Worm (Caenorhabditis elegans): ENCODE data around the gene srw-102.

Gene srw-102

DNA sequence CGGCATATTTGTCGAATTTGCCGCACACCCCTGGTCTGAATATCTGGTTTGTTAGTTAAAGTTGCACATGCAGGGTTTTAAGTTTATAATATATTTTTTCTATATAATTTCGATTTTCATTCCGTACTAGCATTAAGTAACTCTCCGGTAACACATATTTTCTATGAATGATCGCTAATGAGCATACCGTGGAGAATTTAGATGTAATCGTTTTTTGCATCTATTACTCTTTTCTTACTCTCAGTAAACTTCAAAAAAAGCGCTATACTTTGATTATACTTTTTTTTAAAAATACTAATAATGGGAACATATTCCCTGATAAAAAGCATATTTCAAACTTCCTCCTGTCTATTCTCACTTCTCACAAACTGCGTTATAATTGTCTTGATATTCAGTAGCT is 14.5 kb downstream of the srw-102 start, which contains the start of gene str-160:
str-160 (plus strand) TSS at position 301 of the 400 bp plus-strand sequence.
- TF ChIP-seq unc-62 (GFP tag; optimal IDR thresholded peaks at IDR 0.05), result no peak

DNA sequence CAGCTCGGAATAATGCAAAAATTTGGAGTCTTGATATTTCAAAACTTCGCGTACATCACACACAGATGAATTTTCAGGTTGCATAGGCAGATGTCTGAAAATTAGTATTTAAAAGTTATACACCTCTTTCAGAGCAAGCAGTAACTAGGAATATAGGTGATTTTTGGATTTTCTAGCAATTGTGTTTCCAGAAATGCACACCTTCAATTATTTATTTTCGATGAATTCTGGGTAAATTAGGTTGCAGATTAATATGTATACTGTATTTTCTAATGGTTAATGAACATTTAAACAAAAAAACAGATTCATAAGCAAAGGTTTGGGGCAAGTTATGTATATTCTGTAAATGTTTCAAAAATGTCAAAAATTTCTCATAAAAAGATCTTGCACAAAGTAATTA is 21.0 kb downstream of the srw-102 start, which contains the start of gene srab-25:
srab-25 (minus strand) TSS at position 101 of the 400 bp plus-strand sequence.
- no peak for TF ChIP-seq unc-62 (GFP tag; optimal IDR thresholded peaks at IDR 0.05)

DNA sequence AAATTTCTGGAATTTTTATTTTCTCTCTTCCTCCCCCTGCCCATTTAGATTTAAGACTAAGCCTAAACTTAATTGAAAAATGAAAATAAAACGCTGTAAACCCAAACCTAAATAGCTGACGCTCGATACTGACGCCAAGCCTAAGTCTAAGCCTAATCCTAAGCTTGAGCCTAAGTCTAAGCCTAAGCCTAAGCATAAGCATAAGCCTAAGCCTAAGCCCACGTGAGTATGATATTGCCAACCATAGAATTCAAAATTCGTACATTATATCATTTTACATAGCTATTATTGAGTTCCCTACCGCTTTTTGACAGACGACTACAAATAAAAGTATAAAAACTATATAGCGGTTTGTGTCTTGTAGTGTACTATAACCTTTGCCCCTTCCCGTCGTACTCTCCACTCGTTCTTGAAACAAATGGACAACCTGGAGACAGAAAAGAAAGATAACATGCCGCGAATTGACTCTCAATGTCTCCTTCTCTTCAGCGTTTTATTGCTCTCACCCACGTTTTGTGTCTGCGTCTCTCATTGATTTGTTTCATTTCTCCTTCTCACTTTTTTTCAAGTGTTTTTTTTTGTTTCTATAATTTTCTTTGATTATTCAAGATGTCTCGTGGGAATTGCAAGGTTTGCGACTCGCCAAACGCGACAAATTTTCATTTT is 23.3 kb downstream of the srw-102 start, which contains the start of gene nhr-256:
nhr-256 (plus strand) TSS at position 567 of the 666 bp plus-strand sequence.
- TF ChIP-seq unc-62 (GFP tag; optimal IDR thresholded peaks at IDR 0.05), result no peak

DNA sequence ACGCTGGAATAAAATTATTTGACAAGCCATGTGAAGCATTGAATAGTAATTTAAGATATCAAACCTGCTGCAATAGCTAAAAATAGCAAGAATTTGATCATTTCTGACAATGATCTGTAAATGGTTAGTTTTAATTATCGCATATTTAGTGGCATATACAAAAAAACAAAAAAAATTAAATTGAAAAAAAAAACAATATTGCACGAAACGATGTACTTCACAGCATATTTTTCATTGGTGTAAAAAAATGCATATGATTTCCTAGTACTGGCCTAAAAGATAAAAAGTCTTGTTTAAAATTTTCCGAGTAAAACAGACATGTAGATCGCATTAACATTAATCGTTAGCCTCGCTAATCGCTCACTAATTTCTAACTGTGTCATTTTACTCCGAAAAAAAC is 29.0 kb downstream of the srw-102 start, which contains the start of gene ZK697.8:
ZK697.8 (minus strand) TSS at position 101 of the 400 bp plus-strand sequence.
- TF ChIP-seq unc-62 (GFP tag; optimal IDR thresholded peaks at IDR 0.05), result no peak

DNA sequence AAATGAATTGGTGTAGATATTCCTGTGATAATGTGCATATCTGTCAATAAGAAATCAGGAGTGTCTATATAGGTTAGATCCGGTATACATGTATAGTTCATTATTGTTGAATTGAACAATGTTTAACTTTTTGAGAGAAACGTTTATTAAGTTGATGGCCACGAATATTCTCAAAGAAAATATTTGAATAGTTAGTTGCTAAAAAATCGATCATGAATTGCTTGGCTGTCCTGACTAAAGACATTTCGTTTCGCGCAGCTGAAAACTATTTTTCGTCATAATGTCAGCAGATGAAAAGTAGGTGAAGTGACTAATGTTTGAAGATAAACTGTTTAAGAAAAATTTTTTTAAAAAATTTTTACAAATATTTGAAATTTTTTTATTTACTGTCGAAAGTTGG is 31.4 kb downstream of the srw-102 start, which contains the start of gene srh-199:
srh-199 (minus strand) TSS at position 101 of the 400 bp plus-strand sequence.
- no peak for TF ChIP-seq unc-62 (GFP tag; optimal IDR thresholded peaks at IDR 0.05)

DNA sequence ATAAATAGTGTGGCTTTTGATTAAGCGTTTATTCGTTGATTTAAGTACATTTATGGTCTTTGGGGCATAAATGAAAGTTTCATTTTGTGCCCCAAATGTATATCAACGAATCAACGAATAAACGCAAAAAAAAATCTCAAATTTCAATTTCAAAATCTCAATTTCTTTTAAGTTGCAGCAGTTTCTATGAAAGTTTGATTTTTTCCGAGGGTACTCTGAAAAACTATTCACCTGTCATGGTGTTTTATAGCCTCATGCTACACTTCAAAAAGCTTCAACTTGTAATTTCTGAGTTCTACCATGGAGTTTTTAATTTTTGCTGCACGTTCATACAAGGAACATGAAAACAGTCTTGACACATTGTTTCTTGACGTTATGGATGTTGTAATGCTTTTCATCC is 32.5 kb downstream of the srw-102 start, which contains the start of gene ZK697.1:
ZK697.1 (plus strand) TSS at position 301 of the 400 bp plus-strand sequence.
- TF ChIP-seq unc-62 (GFP tag; optimal IDR thresholded peaks at IDR 0.05), result no peak

DNA sequence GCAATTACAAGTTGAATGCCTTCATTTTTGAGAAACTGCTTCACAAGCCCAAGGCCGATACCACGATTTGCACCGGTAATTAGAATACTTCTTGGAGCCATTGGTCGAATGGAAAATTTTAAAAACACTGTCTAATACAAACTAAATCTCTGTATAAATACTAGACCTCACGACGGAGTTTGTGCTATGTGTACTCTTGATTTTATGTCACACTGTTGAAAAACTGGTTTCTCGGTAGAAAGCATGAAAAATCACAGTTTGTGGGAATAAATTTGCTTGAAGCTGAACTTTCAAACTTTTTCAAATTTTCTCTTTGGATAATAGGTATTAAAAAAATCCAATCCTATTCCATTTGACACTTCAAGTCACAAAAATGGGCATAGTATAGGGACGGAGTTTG is 35.6 kb downstream of the srw-102 start, which contains the start of gene ZK697.14:
ZK697.14 (minus strand) TSS at position 101 of the 400 bp plus-strand sequence.
- TF ChIP-seq unc-62 (GFP tag; optimal IDR thresholded peaks at IDR 0.05), result no peak

DNA sequence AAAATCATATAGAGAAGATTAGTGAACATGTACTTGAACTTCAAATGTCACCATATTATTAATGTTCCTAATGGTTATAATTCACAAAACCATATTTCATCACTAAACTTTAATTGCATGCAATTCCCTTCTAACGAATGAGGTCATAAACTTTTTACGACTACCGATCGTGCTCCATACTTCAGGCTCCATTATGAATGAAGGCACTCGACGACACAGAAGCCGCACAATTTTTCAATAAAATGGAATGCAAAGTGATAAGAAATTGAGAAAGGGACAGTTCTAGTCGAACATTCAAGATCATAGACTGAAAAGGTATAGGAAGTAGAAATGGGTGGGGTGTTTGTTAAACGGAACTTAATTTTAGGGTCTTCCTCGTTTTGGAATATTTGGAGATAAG is 36.1 kb downstream of the srw-102 start:
- TF ChIP-seq unc-62 (GFP tag; optimal IDR thresholded peaks at IDR 0.05), result no peak

DNA sequence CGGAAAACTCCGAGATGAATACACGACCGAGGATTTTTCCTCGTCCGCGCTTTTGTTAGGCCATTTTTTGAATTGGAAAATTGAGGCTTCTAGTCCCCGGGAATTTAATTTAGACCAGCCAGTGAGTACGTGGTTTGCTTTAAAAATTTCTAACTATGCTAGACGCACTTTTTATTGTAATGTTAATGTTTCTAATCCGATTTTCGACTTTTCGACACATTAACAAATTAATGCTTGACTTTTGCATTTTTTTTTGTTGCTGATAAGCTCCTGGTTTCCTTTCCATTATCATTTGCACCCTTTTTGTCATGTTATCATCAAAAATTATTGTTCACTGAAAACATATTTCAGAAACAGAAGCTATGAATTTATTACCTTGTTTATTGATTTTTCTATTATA is 36.8 kb downstream of the srw-102 start, which contains the start of gene clec-204:
clec-204 (plus strand) TSS at position 301 of the 400 bp plus-strand sequence.
- TF ChIP-seq unc-62 (GFP tag; optimal IDR thresholded peaks at IDR 0.05), result no peak

DNA sequence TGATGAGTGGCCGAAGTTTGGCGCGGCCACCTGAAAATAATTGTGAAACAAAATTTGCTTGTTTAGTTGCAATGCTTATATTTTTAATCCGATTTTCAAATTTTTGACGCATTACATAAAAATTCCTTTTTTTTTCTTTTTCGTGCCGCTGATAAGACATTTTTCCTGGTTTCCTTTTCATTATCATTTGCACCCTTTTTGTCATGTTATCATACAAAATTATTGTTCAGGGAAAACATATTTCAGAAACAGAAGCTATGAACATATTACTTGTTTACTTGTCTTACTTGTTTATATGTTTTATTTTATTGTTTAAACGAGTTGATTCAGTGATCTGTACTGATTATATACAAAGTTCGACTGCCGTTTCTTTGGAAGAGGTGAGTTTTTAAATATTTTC is 40.7 kb downstream of the srw-102 start, which contains the start of gene clec-205:
clec-205 (plus strand) TSS at position 212 of the 400 bp plus-strand sequence.
- no peak for TF ChIP-seq unc-62 (GFP tag; optimal IDR thresholded peaks at IDR 0.05)

DNA sequence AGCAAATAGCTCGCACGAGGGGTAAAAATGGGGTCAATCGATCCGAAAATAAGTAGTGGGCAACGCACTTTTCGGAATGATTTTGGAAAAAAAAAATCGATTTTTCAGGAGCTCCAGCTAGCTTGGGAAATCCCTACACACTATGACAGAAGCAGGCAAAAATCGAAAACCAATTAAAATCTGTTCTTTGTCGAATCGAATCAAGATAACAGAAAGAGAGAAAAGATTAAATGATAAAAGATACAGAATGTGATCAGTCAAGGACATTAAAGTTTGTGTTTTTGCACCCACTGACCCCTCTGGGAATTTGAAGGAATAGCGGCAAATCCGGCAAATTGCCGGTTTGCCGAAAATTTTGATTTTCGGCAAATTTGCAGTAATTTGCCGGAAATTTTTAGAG is 47.4 kb downstream of the srw-102 start:
- TF ChIP-seq unc-62 (GFP tag; optimal IDR thresholded peaks at IDR 0.05), result no peak

Measured in whole organism, dauer.